In genomic region chr3R:25646882-25647518, dm6 we compare ENCODE assay signal across 6 fruit fly cellular contexts.
TF ChIP-seq lines count a peak whose summit lies in the region.

No protein-coding gene starts in this region.

- peak; percentile 56 for TF ChIP-seq CTCF in whole organism, embryonic (GFP tag; optimal IDR thresholded peaks at IDR 0.05; lab: Kevin White, UChicago)

TF ChIP-seq in whole organism, 6 proteins besides CTCF, POLR2A, EP300 and RAD21:
- TF ChIP-seq usp (GFP tag; optimal IDR thresholded peaks at IDR 0.05; lab: Kevin White, UChicago) (no peak), CG8478 (optimal IDR thresholded peaks at IDR 0.05; lab: Kevin White, UChicago) (peak; percentile 6)

TF ChIP-seq in whole organism, adult, 20 proteins besides CTCF, POLR2A, EP300 and RAD21 (continues in another document):
- TF ChIP-seq cic (GFP tag; optimal IDR thresholded peaks at IDR 0.05; lab: Kevin White, UChicago) (peak; percentile 100), CG12768 (GFP tag; optimal IDR thresholded peaks at IDR 0.05; lab: Kevin White, UChicago) (peak; percentile 91), CG1620 (GFP tag; optimal IDR thresholded peaks at IDR 0.05; lab: Kevin White, UChicago) (peak; percentile 89), kay (GFP tag; lab: Kevin White, UChicago; ENCODE audit: borderline replicate concordance) (no peak), CG7045 (GFP tag; optimal IDR thresholded peaks at IDR 0.05; lab: Kevin White, UChicago) (peak; percentile 90), CG14711 (tag; optimal IDR thresholded peaks at IDR 0.05; lab: Kevin White, UChicago) (peak; percentile 83), cnc (optimal IDR thresholded peaks at IDR 0.05; lab: Kevin White, UChicago) (no peak), Clk (GFP tag; optimal IDR thresholded peaks at IDR 0.05; lab: Kevin White, UChicago) (peak; percentile 86), Hr96 (GFP tag; optimal IDR thresholded peaks at IDR 0.05; lab: Kevin White, UChicago) (peak; percentile 94), pad (GFP tag; optimal IDR thresholded peaks at IDR 0.05; lab: Kevin White, UChicago) (peak; percentile 84), tj (GFP tag; optimal IDR thresholded peaks at IDR 0.05; lab: Kevin White, UChicago) (peak; percentile 61), bab1 (GFP tag; optimal IDR thresholded peaks at IDR 0.05; lab: Kevin White, UChicago) (peak; percentile 93), Crg-1 (GFP tag; optimal IDR thresholded peaks at IDR 0.05; lab: Kevin White, UChicago) (peak; percentile 94), Mnt (GFP tag; optimal IDR thresholded peaks at IDR 0.05; lab: Kevin White, UChicago) (peak; percentile 90), CG11617 (GFP tag; optimal IDR thresholded peaks at IDR 0.05; lab: Kevin White, UChicago) (peak; percentile 86), CG5204 (GFP tag; optimal IDR thresholded peaks at IDR 0.05; lab: Kevin White, UChicago) (peak; percentile 90), toe (GFP tag; optimal IDR thresholded peaks at IDR 0.05; lab: Kevin White, UChicago) (peak; percentile 96)

TF ChIP-seq in whole organism, embryonic, 481 proteins besides CTCF, POLR2A, EP300 and RAD21 (continues in another document):
- TF ChIP-seq Ets97D (GFP tag; optimal IDR thresholded peaks at IDR 0.05; lab: Kevin White, UChicago) (peak; percentile 98), ranshi (GFP tag; IDR thresholded peaks at IDR 0.05; lab: Robert Waterston, UW) (peak; percentile 93), sr (GFP tag; IDR thresholded peaks at IDR 0.05; lab: Robert Waterston, UW) (peak; percentile 42; the same call in 1 of the 3 replicates), fd96Cb (tag; optimal IDR thresholded peaks at IDR 0.05; lab: Kevin White, UChicago) (peak; percentile 82), org-1 (GFP tag; optimal IDR thresholded peaks at IDR 0.05; lab: Kevin White, UChicago) (peak; percentile 90), CG31441 (GFP tag; IDR thresholded peaks at IDR 0.05; lab: Robert Waterston, UW) (peak; percentile 89), hb (GFP tag; IDR thresholded peaks at IDR 0.05; lab: Robert Waterston, UW; ENCODE audit: partially characterized antibody) (peak; percentile 86), cad (GFP tag; optimal IDR thresholded peaks at IDR 0.05; lab: Kevin White, UChicago) (no peak), seq (GFP tag; IDR thresholded peaks at IDR 0.05; lab: Robert Waterston, UW) (peak; percentile 93), mld (GFP tag; IDR thresholded peaks at IDR 0.05; lab: Robert Waterston, UW; ENCODE audit: partially characterized antibody) (peak; percentile 65; the same call in 1 of the 3 replicates), nmo (GFP tag; optimal IDR thresholded peaks at IDR 0.05; lab: Kevin White, UChicago) (peak; percentile 96), Dad (GFP tag; optimal IDR thresholded peaks at IDR 0.05; lab: Kevin White, UChicago) (peak; percentile 96), gsb (GFP tag; IDR thresholded peaks at IDR 0.05; lab: Robert Waterston, UW) (peak; percentile 62; the same call in 1 of the 2 replicates), CG8290 (GFP tag; optimal IDR thresholded peaks at IDR 0.05; lab: Kevin White, UChicago) (peak; percentile 95), CG8290 (tag; optimal IDR thresholded peaks at IDR 0.05; lab: Kevin White, UChicago) (peak; percentile 44 to 95), sna (GFP tag; IDR thresholded peaks at IDR 0.05; lab: Robert Waterston, UW; ENCODE audit: partially characterized antibody) (peak; percentile 96), CG15514 (GFP tag; optimal IDR thresholded peaks at IDR 0.05; lab: Kevin White, UChicago) (peak; percentile 92)

TF ChIP-seq in whole organism, prepupa, 60 proteins besides CTCF, POLR2A, EP300 and RAD21 (continues in another document):
- TF ChIP-seq CG3032 (tag; optimal IDR thresholded peaks at IDR 0.05; lab: Kevin White, UChicago) (peak; percentile 86), OdsH (GFP tag; optimal IDR thresholded peaks at IDR 0.05; lab: Kevin White, UChicago) (peak; percentile 86), eg (GFP tag; IDR thresholded peaks at IDR 0.05; lab: Robert Waterston, UW) (peak; percentile 82), CG6163 (GFP tag; IDR thresholded peaks at IDR 0.05; lab: Robert Waterston, UW) (peak; percentile 86), CG6808 (GFP tag; optimal IDR thresholded peaks at IDR 0.05; lab: Kevin White, UChicago) (peak; percentile 65), lz (GFP tag; optimal IDR thresholded peaks at IDR 0.05; lab: Kevin White, UChicago) (peak; percentile 93), cyc (GFP tag; optimal IDR thresholded peaks at IDR 0.05; lab: Kevin White, UChicago) (peak; percentile 95), Hr4 (GFP tag; optimal IDR thresholded peaks at IDR 0.05; lab: Kevin White, UChicago) (peak; percentile 89), CG8119 (GFP tag; IDR thresholded peaks at IDR 0.05; lab: Robert Waterston, UW) (peak; percentile 68), Blimp-1 (GFP tag; optimal IDR thresholded peaks at IDR 0.05; lab: Kevin White, UChicago) (peak; percentile 68), CG6276 (GFP tag; optimal IDR thresholded peaks at IDR 0.05; lab: Kevin White, UChicago) (no peak), Ets96B (tag; optimal IDR thresholded peaks at IDR 0.05; lab: Kevin White, UChicago) (peak; percentile 78), Ets21C (GFP tag; optimal IDR thresholded peaks at IDR 0.05; lab: Kevin White, UChicago) (peak; percentile 89), spab (GFP tag; optimal IDR thresholded peaks at IDR 0.05; lab: Kevin White, UChicago) (peak; percentile 44), svp (GFP tag; lab: Kevin White, UChicago) (peak; percentile 99), CG11294 (GFP tag; IDR thresholded peaks at IDR 0.05; lab: Robert Waterston, UW) (peak; percentile 63; the same call in 1 of the 2 replicates), fd85E (GFP tag; optimal IDR thresholded peaks at IDR 0.05; lab: Kevin White, UChicago) (peak; percentile 69), Sox15 (GFP tag; optimal IDR thresholded peaks at IDR 0.05; lab: Kevin White, UChicago) (peak; percentile 89), CG34406 (GFP tag; optimal IDR thresholded peaks at IDR 0.05; lab: Kevin White, UChicago) (peak; percentile 73)

TF ChIP-seq in whole organism, pupa, 21 proteins besides CTCF, POLR2A, EP300 and RAD21 (continues in another document):
- TF ChIP-seq D1 (tag; optimal IDR thresholded peaks at IDR 0.05; lab: Kevin White, UChicago) = no peak
- TF ChIP-seq CG14655 (GFP tag; optimal IDR thresholded peaks at IDR 0.05; lab: Kevin White, UChicago) = peak; percentile 78
- peak; percentile 80 for TF ChIP-seq CG10348 (GFP tag; IDR thresholded peaks at IDR 0.05; lab: Robert Waterston, UW)
- peak; percentile 22 for TF ChIP-seq Pif1B (GFP tag; optimal IDR thresholded peaks at IDR 0.05; lab: Kevin White, UChicago)
- TF ChIP-seq CG4496 (GFP tag; IDR thresholded peaks at IDR 0.05; lab: Robert Waterston, UW) = peak; percentile 82; the same call in 2 of the 3 replicates
- TF ChIP-seq rn (GFP tag; IDR thresholded peaks at IDR 0.05; lab: Robert Waterston, UW) = peak; percentile 79
- TF ChIP-seq gl (tag; optimal IDR thresholded peaks at IDR 0.05; lab: Kevin White, UChicago) = peak; percentile 44
- TF ChIP-seq CG34367 (tag; optimal IDR thresholded peaks at IDR 0.05; lab: Kevin White, UChicago) = peak; percentile 74
- TF ChIP-seq CG8301 (tag; optimal IDR thresholded peaks at IDR 0.05; lab: Kevin White, UChicago) = peak; percentile 75
- TF ChIP-seq CG12605 (GFP tag; IDR thresholded peaks at IDR 0.05; lab: Robert Waterston, UW) = peak; percentile 56; the same call in 1 of the 2 replicates
- peak; percentile 85 for TF ChIP-seq CG32121 (GFP tag; IDR thresholded peaks at IDR 0.05; lab: Robert Waterston, UW)
- TF ChIP-seq EcR (GFP tag; optimal IDR thresholded peaks at IDR 0.05; lab: Kevin White, UChicago) = peak; percentile 36
- peak; percentile 71 for TF ChIP-seq Ets98B (GFP tag; IDR thresholded peaks at IDR 0.05; lab: Robert Waterston, UW)
- TF ChIP-seq CG9948 (tag; optimal IDR thresholded peaks at IDR 0.05; lab: Kevin White, UChicago) = peak; percentile 69
- peak; percentile 70 for TF ChIP-seq Snoo (tag; optimal IDR thresholded peaks at IDR 0.05; lab: Kevin White, UChicago)
- TF ChIP-seq CG17806 (tag; optimal IDR thresholded peaks at IDR 0.05; lab: Kevin White, UChicago) = peak; percentile 69
- peak; percentile 92 for TF ChIP-seq fd96Ca (GFP tag; IDR thresholded peaks at IDR 0.05; lab: Robert Waterston, UW)
- TF ChIP-seq Pif1A (GFP tag; optimal IDR thresholded peaks at IDR 0.05; lab: Kevin White, UChicago) = peak; percentile 75
- TF ChIP-seq CG15710 (tag; optimal IDR thresholded peaks at IDR 0.05; lab: Kevin White, UChicago) = peak; percentile 82
- peak; percentile 4 for TF ChIP-seq CG13204 (GFP tag; optimal IDR thresholded peaks at IDR 0.05; lab: Kevin White, UChicago)

TF ChIP-seq in whole organism, wandering third instar larva, 38 proteins besides CTCF, POLR2A, EP300 and RAD21 (continues in another document):
- no peak for TF ChIP-seq sage (GFP tag; optimal IDR thresholded peaks at IDR 0.05; lab: Kevin White, UChicago)
- TF ChIP-seq Hnf4 (GFP tag; optimal IDR thresholded peaks at IDR 0.05; lab: Kevin White, UChicago) = peak; percentile 91
- TF ChIP-seq pan (optimal IDR thresholded peaks at IDR 0.05; lab: Kevin White, UChicago) = no peak
- peak; percentile 56 for TF ChIP-seq N (GFP tag; optimal IDR thresholded peaks at IDR 0.05; lab: Kevin White, UChicago)
- TF ChIP-seq tai (GFP tag; optimal IDR thresholded peaks at IDR 0.05; lab: Kevin White, UChicago) = peak; percentile 92
- peak; percentile 93 for TF ChIP-seq HLH106 (tag; optimal IDR thresholded peaks at IDR 0.05; lab: Kevin White, UChicago)
- peak; percentile 87 for TF ChIP-seq sv (GFP tag; optimal IDR thresholded peaks at IDR 0.05; lab: Kevin White, UChicago)
- peak; percentile 52 for TF ChIP-seq dsf (GFP tag; optimal IDR thresholded peaks at IDR 0.05; lab: Kevin White, UChicago; ENCODE audit: borderline replicate concordance)
- peak; percentile 74 for TF ChIP-seq GATAd (GFP tag; optimal IDR thresholded peaks at IDR 0.05; lab: Kevin White, UChicago)
- TF ChIP-seq Rel (GFP tag; optimal IDR thresholded peaks at IDR 0.05; lab: Kevin White, UChicago) = no peak
- peak; percentile 85 for TF ChIP-seq Rel (tag; optimal IDR thresholded peaks at IDR 0.05; lab: Kevin White, UChicago)
- TF ChIP-seq foxo (GFP tag; optimal IDR thresholded peaks at IDR 0.05; lab: Kevin White, UChicago) = peak in 1 of 2 experiments; percentile 96
- peak; percentile 90 for TF ChIP-seq dmrt93B (GFP tag; optimal IDR thresholded peaks at IDR 0.05; lab: Kevin White, UChicago)
- peak in 1 of 2 experiments; percentile 9 for TF ChIP-seq dl (GFP tag; optimal IDR thresholded peaks at IDR 0.05; lab: Kevin White, UChicago; ENCODE audit: insufficient read depth in 1 of 2, partially characterized antibody in 2 of 2)
- TF ChIP-seq psq (GFP tag; optimal IDR thresholded peaks at IDR 0.05; lab: Kevin White, UChicago) = peak; percentile 90
- TF ChIP-seq Sp1 (GFP tag; optimal IDR thresholded peaks at IDR 0.05; lab: Kevin White, UChicago) = peak; percentile 85
- TF ChIP-seq CG32264 (GFP tag; optimal IDR thresholded peaks at IDR 0.05; lab: Kevin White, UChicago) = peak; percentile 83
- no peak for TF ChIP-seq Abd-B (GFP tag; optimal IDR thresholded peaks at IDR 0.05; lab: Kevin White, UChicago)
- peak; percentile 92 for TF ChIP-seq Jra (GFP tag; optimal IDR thresholded peaks at IDR 0.05; lab: Kevin White, UChicago)
- peak; percentile 40 for TF ChIP-seq Hr83 (GFP tag; optimal IDR thresholded peaks at IDR 0.05; lab: Kevin White, UChicago; ENCODE audit: poor library complexity, severe bottlenecking)
- TF ChIP-seq Mio (GFP tag; optimal IDR thresholded peaks at IDR 0.05; lab: Kevin White, UChicago) = peak; percentile 67
- TF ChIP-seq Hr78 (GFP tag; optimal IDR thresholded peaks at IDR 0.05; lab: Kevin White, UChicago) = no peak
